Worm (Caenorhabditis elegans) whole organism, L1 larva: Measurements from ENCODE around the gene Y43F8B.11.

Experiments used
- alr-1 ChIP-seq: fragments of 200-800 bp; sonication (Bioruptor generic); optimal IDR thresholded peaks from 2 replicates; lab custom pipeline; 2018; ENCODE audit warnings: borderline replicate concordance, mild to moderate bottlenecking, missing genetic modification characterization, missing compliant biosample characterization
- aly-2 ChIP-seq: fragments of 150-350 bp; optimal IDR thresholded peaks from 2 replicates; lab custom pipeline; 2014; ENCODE audit warnings: missing biosample characterization, missing genetic modification characterization
- ama-1 ChIP-seq: fragments of 150-350 bp; optimal IDR thresholded peaks from 2 replicates; lab custom pipeline; 2014
- ceh-63 ChIP-seq: fragments of 200-800 bp; sonication (Bioruptor generic); optimal IDR thresholded peaks from 2 replicates; lab custom pipeline; 2018; ENCODE audit warnings: mild to moderate bottlenecking, missing genetic modification characterization, missing compliant biosample characterization
- ceh-8 ChIP-seq: fragments of 200-800 bp; sonication (Bioruptor generic); optimal IDR thresholded peaks from 2 replicates; lab custom pipeline; 2018; ENCODE audit warnings: mild to moderate bottlenecking, missing genetic modification characterization, moderate library complexity, missing compliant biosample characterization
- ceh-82 ChIP-seq, 3 experiments: fragments of 150-350 bp in 1 of 3; sonication (generic microtip) in 2 of 3; optimal IDR thresholded peaks; 2 replicates each; lab custom pipeline; 2014 to 2017; ENCODE audit warnings: missing biosample characterization in 3 of 3, missing genetic modification characterization in 3 of 3
- ceh-88 ChIP-seq: fragments of 200-800 bp; sonication (Bioruptor generic); IDR thresholded peaks from 2 replicates; pipeline ENCODE4 v1.3.6; 2022; ENCODE audit warnings: missing genetic modification characterization, missing compliant biosample characterization
- ceh-90 ChIP-seq: sonication (generic microtip); optimal IDR thresholded peaks from 2 replicates; lab custom pipeline; 2016; ENCODE audit warnings: missing genetic modification characterization, missing compliant biosample characterization
- ces-1 ChIP-seq: fragments of 150-350 bp; optimal IDR thresholded peaks from 2 replicates; lab custom pipeline; 2014; ENCODE audit warnings: missing biosample characterization, missing genetic modification reagents, missing genetic modification characterization
- efl-1 ChIP-seq, 4 experiments: fragments of 150-350 bp; optimal IDR thresholded peaks in 3 of 4; peaks in 1 of 4; 1 replicate in 1 of 4; 2 replicates in 3 of 4; lab custom pipeline; 2014; ENCODE audit warnings: missing biosample characterization in 2 of 4, missing genetic modification characterization in 2 of 4, missing genetic modification reagents in 2 of 4
- egl-13 ChIP-seq: sonication (generic microtip); optimal IDR thresholded peaks from 2 replicates; lab custom pipeline; 2016; ENCODE audit warnings: missing genotype, missing genetic modification reagents, missing genetic modification characterization, missing compliant biosample characterization
- egl-27 ChIP-seq, 2 experiments: fragments of 150-350 bp in 1 of 2; sonication (generic microtip); optimal IDR thresholded peaks; 3 replicates each; lab custom pipeline; 2017 to 2018; ENCODE audit warnings: missing biosample characterization in 2 of 2, missing genetic modification characterization in 2 of 2, missing genetic modification reagents in 2 of 2
- elt-2 ChIP-seq: sonication (generic microtip); optimal IDR thresholded peaks from 2 replicates; lab custom pipeline; 2016; ENCODE audit warnings: missing genetic modification characterization, mild to moderate bottlenecking, inconsistent platforms, missing compliant biosample characterization, missing genetic modification reagents
- ets-5 ChIP-seq: fragments of 200-800 bp; sonication (Bioruptor generic); IDR thresholded peaks from 2 replicates; pipeline ENCODE4 v1.3.6; 2022; ENCODE audit warnings: missing genetic modification characterization, missing compliant biosample characterization
- fkh-8 ChIP-seq: sonication (generic microtip); optimal IDR thresholded peaks from 2 replicates; lab custom pipeline; 2016; ENCODE audit warnings: mild to moderate bottlenecking, missing genetic modification characterization, missing compliant biosample characterization
- hlh-17 ChIP-seq: fragments of 200-800 bp; sonication (Bioruptor generic); optimal IDR thresholded peaks from 2 replicates; lab custom pipeline; 2018; ENCODE audit warnings: missing genetic modification characterization, mild to moderate bottlenecking, missing compliant biosample characterization, moderate library complexity, borderline replicate concordance
- hlh-4 ChIP-seq: sonication (generic microtip); optimal IDR thresholded peaks from 2 replicates; lab custom pipeline; 2016; ENCODE audit warnings: mild to moderate bottlenecking, missing genetic modification characterization, missing compliant biosample characterization
- irx-1 ChIP-seq: sonication (generic microtip); optimal IDR thresholded peaks from 2 replicates; lab custom pipeline; 2016; ENCODE audit warnings: missing genetic modification characterization, missing compliant biosample characterization
- jun-1 ChIP-seq: fragments of 150-350 bp; optimal IDR thresholded peaks from 2 replicates; lab custom pipeline; 2014; ENCODE audit warnings: missing biosample characterization, missing genetic modification reagents, missing genetic modification characterization
- lin-13 ChIP-seq: fragments of 150-350 bp; optimal IDR thresholded peaks from 2 replicates; lab custom pipeline; 2014; ENCODE audit warnings: missing biosample characterization, missing genetic modification reagents, missing genetic modification characterization
- lir-3 ChIP-seq: sonication (generic microtip); optimal IDR thresholded peaks from 2 replicates; lab custom pipeline; 2016; ENCODE audit warnings: mild to moderate bottlenecking, missing genetic modification characterization, moderate library complexity, missing compliant biosample characterization; ENCODE audit not compliant: poor library complexity
- mdl-1 ChIP-seq, 2 experiments: fragments of 150-350 bp; optimal IDR thresholded peaks; 2 replicates each; lab custom pipeline; 2014 to 2017; ENCODE audit warnings: missing biosample characterization in 2 of 2, missing genetic modification characterization in 2 of 2, inconsistent platforms in 1 of 2
- nhr-20 ChIP-seq: sonication (generic microtip); optimal IDR thresholded peaks from 2 replicates; lab custom pipeline; 2016; ENCODE audit warnings: mild to moderate bottlenecking, missing genetic modification characterization, missing compliant biosample characterization
- nhr-237 ChIP-seq: fragments of 150-350 bp; optimal IDR thresholded peaks from 2 replicates; lab custom pipeline; 2014; ENCODE audit warnings: missing biosample characterization, missing genetic modification characterization
- nhr-47 ChIP-seq: sonication (generic microtip); optimal IDR thresholded peaks from 2 replicates; lab custom pipeline; 2016; ENCODE audit warnings: mild to moderate bottlenecking, missing genetic modification characterization, moderate library complexity, missing compliant biosample characterization
- nhr-71 ChIP-seq: sonication (generic microtip); optimal IDR thresholded peaks from 2 replicates; lab custom pipeline; 2016; ENCODE audit warnings: mild to moderate bottlenecking, missing genetic modification characterization, moderate library complexity, missing compliant biosample characterization
- nhr-77 ChIP-seq: fragments of 150-350 bp; optimal IDR thresholded peaks from 2 replicates; lab custom pipeline; 2014; ENCODE audit warnings: missing biosample characterization, missing genetic modification characterization
- nhr-84 ChIP-seq: sonication (generic microtip); optimal IDR thresholded peaks from 2 replicates; lab custom pipeline; 2017; ENCODE audit warnings: missing biosample characterization, missing genetic modification characterization
- nhr-85 ChIP-seq: sonication (generic microtip); peaks from one replicate; lab custom pipeline; 2016; ENCODE audit warnings: missing genetic modification characterization, inconsistent platforms, missing compliant biosample characterization
- pax-3 ChIP-seq: fragments of 200-800 bp; sonication (Bioruptor generic); optimal IDR thresholded peaks from 2 replicates; lab custom pipeline; 2018; ENCODE audit warnings: mild to moderate bottlenecking, missing genetic modification characterization, moderate library complexity, missing compliant biosample characterization
- rnt-1 ChIP-seq: sonication (generic microtip); optimal IDR thresholded peaks from 2 replicates; lab custom pipeline; 2016; ENCODE audit warnings: mild to moderate bottlenecking, missing genetic modification characterization, moderate library complexity, missing compliant biosample characterization
- snpc-4 ChIP-seq: fragments of 150-350 bp; optimal IDR thresholded peaks from 2 replicates; lab custom pipeline; 2014; ENCODE audit warnings: missing biosample characterization, missing genetic modification characterization
- snu-23 ChIP-seq: sonication (generic microtip); optimal IDR thresholded peaks from 2 replicates; lab custom pipeline; 2016; ENCODE audit warnings: missing genetic modification characterization, missing compliant biosample characterization
- sptf-1 ChIP-seq: fragments of 150-350 bp; optimal IDR thresholded peaks from 2 replicates; lab custom pipeline; 2014; ENCODE audit warnings: missing biosample characterization, missing genetic modification characterization
- swsn-7 ChIP-seq: sonication (generic microtip); optimal IDR thresholded peaks from 2 replicates; lab custom pipeline; 2016; ENCODE audit warnings: missing genetic modification characterization, missing compliant biosample characterization
- tbx-2 ChIP-seq: sonication (generic microtip); optimal IDR thresholded peaks from 2 replicates; lab custom pipeline; 2016; ENCODE audit warnings: missing genetic modification characterization, missing compliant biosample characterization
- unc-98 ChIP-seq: fragments of 200-800 bp; sonication (Bioruptor generic); IDR thresholded peaks from 2 replicates; pipeline ENCODE4 v1.3.6; 2022; ENCODE audit warnings: missing genetic modification characterization, missing compliant biosample characterization
- zag-1 ChIP-seq: fragments of 150-350 bp; optimal IDR thresholded peaks from 2 replicates; lab custom pipeline; 2014; ENCODE audit warnings: missing biosample characterization, missing genetic modification characterization

Gene Y43F8B.11

DNA sequence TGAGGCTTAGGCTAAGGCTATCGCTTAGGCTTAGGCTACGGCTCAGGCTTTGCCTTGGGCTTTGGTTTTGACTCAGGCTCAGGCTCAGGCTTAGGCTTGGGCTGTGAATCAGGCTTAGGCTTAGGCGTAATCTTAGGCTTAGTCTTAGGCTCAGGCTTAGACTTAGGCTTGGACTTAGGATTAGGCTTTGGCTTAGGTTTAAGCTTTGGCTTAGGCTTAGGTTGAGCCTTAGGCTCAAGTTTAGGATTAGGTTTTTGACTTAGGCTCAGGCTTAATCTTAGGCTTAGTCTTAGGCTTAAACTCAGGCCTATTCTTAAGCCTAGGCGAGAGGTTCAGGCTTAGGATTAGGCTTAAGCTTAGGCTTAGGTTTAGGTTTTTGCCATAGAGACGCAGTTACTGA, 39.9 kb downstream of the Y43F8B.11 start:
- TF ChIP-seq nhr-71 (no peak), tbx-2 (tag; lab: Kevin White, UChicago) (no peak), hlh-4 (tag; lab: Kevin White, UChicago) (no peak), ceh-90 (tag; lab: Kevin White, UChicago) (no peak), snu-23 (no peak), swsn-7 (no peak), ama-1 (lab: Kevin White, UChicago) (no peak), hlh-17 (GFP tag; lab: Kevin White, UChicago) (no peak), mdl-1 (tag; optimal IDR thresholded peaks at IDR 0.05; lab: Kevin White, UChicago) (no peak), lir-3 (tag; lab: Kevin White, UChicago) (no peak), nhr-237 (tag; lab: Kevin White, UChicago) (no peak), zag-1 (tag; lab: Kevin White, UChicago) (no peak), nhr-84 (tag; lab: Kevin White, UChicago) (no peak), fkh-8 (no peak), ets-5 (no peak)

DNA sequence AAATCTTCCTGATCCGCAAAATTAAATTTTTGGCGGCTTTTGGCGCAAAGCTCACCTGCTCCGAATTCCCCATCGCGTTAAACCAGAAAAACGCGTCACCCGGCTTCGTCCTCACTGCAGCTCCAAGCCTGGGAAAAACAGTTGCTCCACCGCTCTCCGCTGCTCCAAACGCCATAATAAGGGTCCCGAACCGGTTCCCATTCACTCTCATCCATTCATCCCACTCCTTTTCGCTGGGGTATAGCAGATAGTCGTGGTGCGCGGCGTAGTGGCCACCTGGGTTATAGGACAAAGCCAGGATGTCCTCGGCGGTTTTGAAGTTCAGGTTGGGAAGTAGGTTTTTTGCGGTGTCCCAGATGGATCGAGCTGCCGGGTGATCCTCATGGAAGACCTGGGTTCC, 40.4 kb downstream of the Y43F8B.11 start:
- TF ChIP-seq fkh-8 = no peak

ce11 chrV:19512260-19512947, 41.9 kb downstream of the Y43F8B.11 start, which contains the start of gene Y43F8B.19:
Y43F8B.19 (minus strand) TSS chrV:19512310.
- no peak for TF ChIP-seq efl-1 (optimal IDR thresholded peaks at IDR 0.05; lab: Kevin White, UChicago)
- peak in 1 of 2 experiments; percentile 6 for TF ChIP-seq efl-1 (GFP tag; optimal IDR thresholded peaks at IDR 0.05 in 1 of 2; lab: Kevin White, UChicago)
- no peak for TF ChIP-seq sptf-1 (tag; lab: Kevin White, UChicago)

- no peak for TF ChIP-seq jun-1 (tag; lab: Kevin White, UChicago)
- no peak for TF ChIP-seq rnt-1 (tag; lab: Kevin White, UChicago)
- TF ChIP-seq pax-3 (tag; lab: Kevin White, UChicago) = no peak
- no peak for TF ChIP-seq alr-1 (tag; lab: Kevin White, UChicago)
- TF ChIP-seq ets-5 = no peak
- TF ChIP-seq ceh-8 = no peak
- TF ChIP-seq snpc-4 (tag; lab: Kevin White, UChicago) = no peak
- no peak for TF ChIP-seq unc-98 (GFP tag; lab: Robert Waterston, UW)
- TF ChIP-seq elt-2 (tag; lab: Kevin White, UChicago) = no peak
- no peak for TF ChIP-seq nhr-85 (tag; lab: Kevin White, UChicago)
- TF ChIP-seq aly-2 (tag; lab: Kevin White, UChicago) = no peak
- no peak for TF ChIP-seq sptf-1 (tag; lab: Kevin White, UChicago)
Observed at ce11 chrV:19513552-19513951, 43.1 kb downstream of the Y43F8B.11 start, which contains the start of gene phy-4. phy-4 (minus strand) TSS chrV:19513652.

DNA sequence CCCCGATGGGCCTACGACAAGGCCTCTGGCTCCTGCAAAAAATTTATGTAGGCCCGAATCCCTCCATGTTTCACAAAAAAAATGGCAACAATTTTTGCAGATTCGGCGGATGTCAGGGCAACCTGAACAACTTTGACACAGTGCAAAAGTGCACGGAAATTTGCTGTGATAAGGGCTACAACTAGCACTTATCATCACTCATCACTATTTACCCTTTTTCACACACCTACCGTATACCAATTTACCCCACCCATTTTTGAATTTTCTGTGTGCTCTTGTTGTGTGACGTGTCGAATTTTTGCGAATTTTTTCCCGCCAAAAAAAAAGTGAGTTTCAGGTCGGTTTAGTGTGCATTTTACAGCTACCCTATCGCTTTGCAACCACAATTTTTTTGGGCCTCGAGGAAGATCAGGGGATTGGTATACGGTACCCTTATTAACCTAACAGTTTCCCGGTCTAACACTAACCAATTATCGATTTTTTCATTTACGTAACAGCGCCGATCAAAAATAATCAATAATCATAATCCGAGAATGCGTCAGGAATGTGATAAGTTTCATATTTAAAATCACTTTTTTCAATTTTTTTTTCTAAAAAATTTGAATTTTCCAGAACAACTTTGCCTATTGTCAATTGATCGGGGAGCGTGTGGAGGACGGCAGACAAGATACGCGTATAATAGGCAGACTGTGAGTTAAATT, 48.1 kb downstream of the Y43F8B.11 start:
- TF ChIP-seq ets-5 = no peak
- no peak for TF ChIP-seq irx-1 (tag; lab: Kevin White, UChicago)
- no peak for TF ChIP-seq ces-1 (GFP tag; lab: Kevin White, UChicago)
- TF ChIP-seq ceh-88 = no peak
- TF ChIP-seq fkh-8 = no peak
- TF ChIP-seq efl-1 (optimal IDR thresholded peaks at IDR 0.05; lab: Kevin White, UChicago) = no peak
- no peak for TF ChIP-seq efl-1 (GFP tag; optimal IDR thresholded peaks at IDR 0.05 in 1 of 2; lab: Kevin White, UChicago)
- TF ChIP-seq ama-1 (lab: Kevin White, UChicago) = no peak
- no peak for TF ChIP-seq ceh-63
- TF ChIP-seq sptf-1 (tag; lab: Kevin White, UChicago) = no peak
- TF ChIP-seq nhr-71 = no peak
- no peak for TF ChIP-seq nhr-77 (tag; lab: Kevin White, UChicago)
- no peak for TF ChIP-seq nhr-47 (tag; lab: Kevin White, UChicago)
- no peak for TF ChIP-seq egl-27 (tag; optimal IDR thresholded peaks at IDR 0.05; lab: Kevin White, UChicago)
- TF ChIP-seq ceh-82 (tag; optimal IDR thresholded peaks at IDR 0.05; lab: Kevin White, UChicago) = no peak
- TF ChIP-seq nhr-20 (tag; lab: Kevin White, UChicago) = no peak
- TF ChIP-seq ceh-90 (tag; lab: Kevin White, UChicago) = no peak
- TF ChIP-seq lin-13 (GFP tag; lab: Kevin White, UChicago) = no peak
- no peak for TF ChIP-seq egl-13
